Worm (Caenorhabditis elegans): ENCODE results near the gene cyp-33E2.

- TF ChIP-seq hmbx-1 (tag; optimal IDR thresholded peaks at IDR 0.05) (no peak), scrt-1 (GFP tag; IDR thresholded peaks at IDR 0.05) (no peak), tbx-37 (GFP tag; conservative IDR thresholded peaks at IDR 0.05) (no peak), ama-1 (optimal IDR thresholded peaks at IDR 0.05) (no peak), pes-1 (GFP tag; IDR thresholded peaks at IDR 0.05) (no peak), tbx-11 (GFP tag; IDR thresholded peaks at IDR 0.05) (0 out of 2 replicates have a peak, but pooled peaks have one; percentile 43), tra-4 (tag; optimal IDR thresholded peaks at IDR 0.05) (no peak), B0310.2 (tag; optimal IDR thresholded peaks at IDR 0.05) (no peak), hmg-4 (GFP tag; optimal IDR thresholded peaks at IDR 0.05) (no peak), ets-7 (tag; optimal IDR thresholded peaks at IDR 0.05) (no peak), hnd-1 (tag; optimal IDR thresholded peaks at IDR 0.05) (no peak), F13C5.2 (tag; optimal IDR thresholded peaks at IDR 0.05) (no peak)
These were observed 17.5 kb downstream of the cyp-33E2 start for ce11 chrIV:8629609-8630052.

Measured in whole organism, early embryonic.